Worm (Caenorhabditis elegans) whole organism, late embryonic: ENCODE results near the gene cyp-32B1.

Experiments used
- C38D4.7 ChIP-seq: fragments of 200-800 bp; sonication (Bioruptor generic); optimal IDR thresholded peaks from 2 replicates; lab custom pipeline; 2018; ENCODE audit warnings: mild to moderate bottlenecking, missing genetic modification characterization, moderate library complexity, missing compliant biosample characterization
- F13H6.1 ChIP-seq: sonication (generic microtip); optimal IDR thresholded peaks from 2 replicates; lab custom pipeline; 2016; ENCODE audit warnings: missing genetic modification characterization, missing compliant biosample characterization
- K02D7.2 ChIP-seq: sonication (generic microtip); optimal IDR thresholded peaks from 2 replicates; lab custom pipeline; 2017; ENCODE audit warnings: mild to moderate bottlenecking, missing genetic modification characterization, missing compliant biosample characterization
- T23F11.4 ChIP-seq: fragments of 200-800 bp; sonication (Bioruptor generic); optimal IDR thresholded peaks from 2 replicates; lab custom pipeline; 2018; ENCODE audit warnings: mild to moderate bottlenecking, missing genetic modification characterization, missing compliant biosample characterization
- ahr-1 ChIP-seq: sonication (generic microtip); optimal IDR thresholded peaks from 2 replicates; lab custom pipeline; 2016; ENCODE audit warnings: missing genetic modification characterization, missing compliant biosample characterization
- ama-1 ChIP-seq: fragments of 150-350 bp; optimal IDR thresholded peaks from 2 replicates; lab custom pipeline; 2014
- ceh-14 ChIP-seq: sonication (generic microtip); optimal IDR thresholded peaks from 2 replicates; lab custom pipeline; 2016; ENCODE audit warnings: missing genotype, missing genetic modification characterization, missing compliant biosample characterization
- ceh-18 ChIP-seq: sonication (generic microtip); optimal IDR thresholded peaks from 2 replicates; lab custom pipeline; 2016; ENCODE audit warnings: missing genetic modification characterization, missing compliant biosample characterization
- ceh-19 ChIP-seq: fragments of 200-800 bp; sonication (Bioruptor generic); optimal IDR thresholded peaks from 2 replicates; lab custom pipeline; 2018; ENCODE audit warnings: mild to moderate bottlenecking, missing genetic modification characterization, missing compliant biosample characterization
- ceh-2 ChIP-seq: sonication (generic microtip); optimal IDR thresholded peaks from 2 replicates; lab custom pipeline; 2016; ENCODE audit warnings: missing genotype, missing genetic modification characterization, missing compliant biosample characterization
- ceh-22 ChIP-seq: sonication (generic microtip); optimal IDR thresholded peaks from 2 replicates; lab custom pipeline; 2017; ENCODE audit warnings: missing biosample characterization, missing genetic modification characterization
- ceh-30 ChIP-seq: fragments of 150-350 bp; optimal IDR thresholded peaks from 2 replicates; lab custom pipeline; 2014; ENCODE audit warnings: missing biosample characterization, missing genetic modification characterization
- ceh-31 ChIP-seq: sonication (generic microtip); optimal IDR thresholded peaks from 2 replicates; lab custom pipeline; 2016; ENCODE audit warnings: missing genetic modification characterization, missing compliant biosample characterization
- ceh-45 ChIP-seq: fragments of 200-800 bp; sonication (Bioruptor generic); IDR thresholded peaks from 2 replicates; pipeline ENCODE4 v1.3.6; 2022; ENCODE audit warnings: missing genetic modification reagents, missing genetic modification characterization, missing compliant biosample characterization
- ceh-48 ChIP-seq: sonication (generic microtip); optimal IDR thresholded peaks from 2 replicates; lab custom pipeline; 2016; ENCODE audit warnings: missing genetic modification characterization, inconsistent platforms, missing compliant biosample characterization
- ceh-9 ChIP-seq: sonication (generic microtip); optimal IDR thresholded peaks from 2 replicates; lab custom pipeline; 2016; ENCODE audit warnings: mild to moderate bottlenecking, missing genetic modification characterization, inconsistent platforms, missing compliant biosample characterization
- che-1 ChIP-seq: sonication (generic microtip); optimal IDR thresholded peaks from 2 replicates; lab custom pipeline; 2016; ENCODE audit warnings: mild to moderate bottlenecking, missing genetic modification characterization, missing compliant biosample characterization
- dmd-4 ChIP-seq: sonication (generic microtip); optimal IDR thresholded peaks from 2 replicates; lab custom pipeline; 2016; ENCODE audit warnings: borderline replicate concordance, missing genetic modification characterization, missing compliant biosample characterization
- dve-1 ChIP-seq: sonication (generic microtip); optimal IDR thresholded peaks from 2 replicates; lab custom pipeline; 2017; ENCODE audit warnings: antibody characterized with exemption, mild to moderate bottlenecking, missing genetic modification characterization, missing compliant biosample characterization
- elt-4 ChIP-seq: sonication (generic microtip); optimal IDR thresholded peaks from 2 replicates; lab custom pipeline; 2016; ENCODE audit warnings: missing genetic modification characterization, missing compliant biosample characterization
- ets-4 ChIP-seq: sonication (generic microtip); optimal IDR thresholded peaks from 2 replicates; lab custom pipeline; 2016; ENCODE audit warnings: missing genetic modification characterization, missing compliant biosample characterization
- eyg-1 ChIP-seq: sonication (generic microtip); optimal IDR thresholded peaks from 2 replicates; lab custom pipeline; 2016; ENCODE audit warnings: missing genotype, missing genetic modification characterization, missing compliant biosample characterization
- fkh-6 ChIP-seq: sonication (generic microtip); optimal IDR thresholded peaks from 2 replicates; lab custom pipeline; 2016; ENCODE audit warnings: missing genetic modification characterization, missing compliant biosample characterization
- gmeb-2 ChIP-seq: sonication (generic microtip); optimal IDR thresholded peaks from 2 replicates; lab custom pipeline; 2016; ENCODE audit warnings: missing genetic modification characterization, inconsistent platforms, missing compliant biosample characterization
- hlh-13 ChIP-seq: fragments of 200-800 bp; sonication (Bioruptor generic); optimal IDR thresholded peaks from 2 replicates; lab custom pipeline; 2018; ENCODE audit warnings: mild to moderate bottlenecking, missing genetic modification characterization, missing compliant biosample characterization
- hlh-15 ChIP-seq: sonication (generic microtip); optimal IDR thresholded peaks from 2 replicates; lab custom pipeline; 2016; ENCODE audit warnings: missing genetic modification characterization, missing compliant biosample characterization
- lim-6 ChIP-seq: sonication (generic microtip); optimal IDR thresholded peaks from 2 replicates; lab custom pipeline; 2016; ENCODE audit warnings: missing genetic modification characterization, missing compliant biosample characterization
- madf-2 ChIP-seq: sonication (generic microtip); optimal IDR thresholded peaks from 2 replicates; lab custom pipeline; 2017; ENCODE audit warnings: missing genetic modification characterization, missing compliant biosample characterization
- mec-3 ChIP-seq: sonication (generic microtip); optimal IDR thresholded peaks from 2 replicates; lab custom pipeline; 2016; ENCODE audit warnings: borderline replicate concordance, missing genetic modification characterization, missing compliant biosample characterization
- nhr-232 ChIP-seq: sonication (generic microtip); optimal IDR thresholded peaks from 2 replicates; lab custom pipeline; 2016; ENCODE audit warnings: missing genetic modification characterization, missing compliant biosample characterization
- npax-4 ChIP-seq: sonication (generic microtip); optimal IDR thresholded peaks from 2 replicates; lab custom pipeline; 2016; ENCODE audit warnings: missing genetic modification characterization, missing compliant biosample characterization
- odd-2 ChIP-seq: sonication (generic microtip); optimal IDR thresholded peaks from 2 replicates; lab custom pipeline; 2017; ENCODE audit warnings: antibody characterized with exemption, mild to moderate bottlenecking, missing genetic modification characterization, missing compliant biosample characterization
- pat-9 ChIP-seq: fragments of 200-800 bp; sonication (Bioruptor generic); optimal IDR thresholded peaks from 2 replicates; lab custom pipeline; 2018; ENCODE audit warnings: mild to moderate bottlenecking, missing genetic modification characterization, moderate library complexity, missing compliant biosample characterization
- pax-1 ChIP-seq: fragments of 150-350 bp; optimal IDR thresholded peaks from 2 replicates; lab custom pipeline; 2014; ENCODE audit warnings: missing biosample characterization, missing genetic modification characterization
- pha-2 ChIP-seq: sonication (generic microtip); optimal IDR thresholded peaks from 2 replicates; lab custom pipeline; 2017; ENCODE audit warnings: mild to moderate bottlenecking, missing genetic modification characterization, missing compliant biosample characterization
- pha-4 ChIP-seq: fragments of 150-350 bp; optimal IDR thresholded peaks from 2 replicates; lab custom pipeline; 2018; ENCODE audit warnings: missing biosample characterization, missing genetic modification reagents, missing genetic modification characterization
- ref-2 ChIP-seq: sonication (generic microtip); optimal IDR thresholded peaks from 2 replicates; lab custom pipeline; 2016; ENCODE audit warnings: missing genetic modification characterization, missing compliant biosample characterization
- sox-4 ChIP-seq: sonication (generic microtip); optimal IDR thresholded peaks from 2 replicates; lab custom pipeline; 2017; ENCODE audit warnings: mild to moderate bottlenecking, missing genetic modification characterization, inconsistent platforms, missing compliant biosample characterization
- tbx-7 ChIP-seq: sonication (generic microtip); optimal IDR thresholded peaks from 2 replicates; lab custom pipeline; 2016; ENCODE audit warnings: missing genotype, missing genetic modification characterization, missing compliant biosample characterization
- unc-42 ChIP-seq: sonication (generic microtip); optimal IDR thresholded peaks from 2 replicates; lab custom pipeline; 2016; ENCODE audit warnings: missing genotype, missing genetic modification characterization, missing compliant biosample characterization
- unc-55 ChIP-seq: sonication (generic microtip); optimal IDR thresholded peaks from 2 replicates; lab custom pipeline; 2017; ENCODE audit warnings: missing biosample characterization, missing genetic modification reagents, missing genetic modification characterization
- ztf-16 ChIP-seq: sonication (generic microtip); optimal IDR thresholded peaks from 2 replicates; lab custom pipeline; 2017; ENCODE audit warnings: missing genetic modification characterization, missing compliant biosample characterization

cyp-32B1 gene

ce11 chrV:2166679-2167078, 34.5 kb downstream of the cyp-32B1 start, which contains the start of gene srbc-19:
TSS of gene srbc-19 (minus strand) at chrV:2166779.
- no peak for TF ChIP-seq ceh-9
- no peak for TF ChIP-seq ceh-2 (tag; lab: Kevin White, UChicago)
- TF ChIP-seq eyg-1 (tag; lab: Kevin White, UChicago) = no peak
- TF ChIP-seq ceh-14 (tag; lab: Kevin White, UChicago) = no peak
- TF ChIP-seq ceh-45 (GFP tag; lab: Robert Waterston, UW) = no peak
- TF ChIP-seq npax-4 (tag; lab: Kevin White, UChicago) = no peak
- no peak for TF ChIP-seq ahr-1 (tag; lab: Kevin White, UChicago)
- TF ChIP-seq ceh-22 (tag; lab: Kevin White, UChicago) = no peak
- TF ChIP-seq dve-1 = no peak
- TF ChIP-seq pha-4 (tag; lab: Kevin White, UChicago) = no peak
- TF ChIP-seq ceh-30 = no peak
- no peak for TF ChIP-seq pat-9
- TF ChIP-seq gmeb-2 = no peak
- no peak for TF ChIP-seq ets-4 (tag; lab: Kevin White, UChicago)
- no peak for TF ChIP-seq nhr-232
- TF ChIP-seq ref-2 = no peak
- TF ChIP-seq fkh-6 (tag; lab: Kevin White, UChicago) = no peak
- no peak for TF ChIP-seq F13H6.1
- no peak for TF ChIP-seq madf-2 (tag; lab: Kevin White, UChicago)

- TF ChIP-seq unc-42 (tag; lab: Kevin White, UChicago) = no peak
- TF ChIP-seq pat-9 = no peak
- TF ChIP-seq che-1 (tag; lab: Kevin White, UChicago) = no peak
- no peak for TF ChIP-seq F13H6.1
- no peak for TF ChIP-seq ceh-18 (tag; lab: Kevin White, UChicago)
- TF ChIP-seq ceh-30 = no peak
- TF ChIP-seq ceh-19 (GFP tag; lab: Kevin White, UChicago) = no peak
- TF ChIP-seq ceh-22 (tag; lab: Kevin White, UChicago) = no peak
- no peak for TF ChIP-seq tbx-7
- TF ChIP-seq odd-2 = no peak
- no peak for TF ChIP-seq ref-2
- TF ChIP-seq ceh-2 (tag; lab: Kevin White, UChicago) = no peak
- TF ChIP-seq ceh-48 (tag; lab: Kevin White, UChicago) = no peak
- TF ChIP-seq, all 69 proteins: peak for 0
Measured at ce11 chrV:2163735-2164134, 37.5 kb downstream of the cyp-32B1 start, which contains the start of gene str-255. TSS of gene str-255 (minus strand) at chrV:2163835.

ce11 chrV:2159331-2159730, 41.9 kb downstream of the cyp-32B1 start, which contains the start of gene C45H4.14:
TSS of gene C45H4.14 (minus strand) at chrV:2159431.
- TF ChIP-seq lim-6 (tag; lab: Kevin White, UChicago) (no peak), T23F11.4 (no peak), C38D4.7 (GFP tag; lab: Kevin White, UChicago) (no peak), ztf-16 (tag; lab: Kevin White, UChicago) (no peak), ref-2 (no peak), tbx-7 (no peak), nhr-232 (no peak), ama-1 (no peak), sox-4 (no peak), unc-42 (tag; lab: Kevin White, UChicago) (no peak)

ce11 chrV:2156830-2157229, 44.4 kb downstream of the cyp-32B1 start, which contains the start of gene srbc-22:
TSS of gene srbc-22 (plus strand) at chrV:2157130.
- no peak for TF ChIP-seq F13H6.1
- TF ChIP-seq K02D7.2 = no peak
- no peak for TF ChIP-seq pax-1 (tag; lab: Kevin White, UChicago)
- TF ChIP-seq hlh-15 = no peak
- TF ChIP-seq gmeb-2 = no peak
- TF ChIP-seq elt-4 (tag; lab: Kevin White, UChicago) = no peak
- TF ChIP-seq ceh-31 (tag; lab: Kevin White, UChicago) = no peak
- TF ChIP-seq nhr-232 = no peak
- TF ChIP-seq ceh-14 (tag; lab: Kevin White, UChicago) = no peak
- TF ChIP-seq unc-55 = no peak
- TF ChIP-seq npax-4 (tag; lab: Kevin White, UChicago) = no peak
- no peak for TF ChIP-seq pha-2 (tag; lab: Kevin White, UChicago)
- TF ChIP-seq dmd-4 (tag; lab: Kevin White, UChicago) = no peak
- no peak for TF ChIP-seq mec-3
- no peak for TF ChIP-seq hlh-13
